Fruit fly (Drosophila melanogaster) whole organism, embryonic: Measurements from ENCODE around the gene Ubi-p63E.

Experiments used
- Ada2b ChIP-seq: fragments of 200-800 bp; sonication (Bioruptor generic); IDR thresholded peaks from 2 replicates; pipeline ENCODE4 v1.3.6; 2022; ENCODE audit warnings: missing biosample characterization, missing genetic modification characterization
- Antp ChIP-seq: fragments of 200-800 bp; sonication (Bioruptor generic); optimal IDR thresholded peaks from 3 replicates; lab custom pipeline; 2016; ENCODE audit warnings: missing biosample characterization, missing genetic modification characterization
- Atf-2 ChIP-seq: fragments of 200-800 bp; sonication (Bioruptor generic); optimal IDR thresholded peaks from 2 replicates; lab custom pipeline; 2016; ENCODE audit warnings: missing biosample characterization, missing genetic modification characterization
- Awh ChIP-seq: fragments of 200-800 bp; sonication (Bioruptor generic); IDR thresholded peaks from 2 replicates; pipeline ENCODE4, ENCODE4 v1.3.6; 2022; ENCODE audit warnings: missing biosample characterization, missing genetic modification characterization
- CG1024 ChIP-seq: fragments of 200-800 bp; sonication (Bioruptor generic); IDR thresholded peaks from 2 replicates; pipeline ENCODE4 v1.3.6; 2022; ENCODE audit warnings: missing biosample characterization, missing genetic modification characterization
- CG10366 ChIP-seq: fragments of 200-800 bp; sonication (Bioruptor generic); IDR thresholded peaks from 2 replicates; pipeline ENCODE4 v1.3.6; 2022; ENCODE audit warnings: missing biosample characterization, missing genetic modification characterization
- CG11093 ChIP-seq: fragments of 200-800 bp; sonication (Bioruptor generic); IDR thresholded peaks from 3 replicates; pipeline ENCODE4 v1.3.6; 2022; ENCODE audit warnings: missing biosample characterization, missing genetic modification characterization
- CG14050 ChIP-seq: fragments of 200-800 bp; sonication (Bioruptor generic); IDR thresholded peaks from 3 replicates; pipeline ENCODE4 v1.3.6; 2022; ENCODE audit warnings: missing biosample characterization, missing genetic modification characterization
- CG15696 ChIP-seq: fragments of 200-800 bp; sonication (Bioruptor generic); optimal IDR thresholded peaks from 2 replicates; lab custom pipeline; 2019; ENCODE audit warnings: missing biosample characterization, mild to moderate bottlenecking, missing genetic modification characterization, moderate library complexity
- CG16813 ChIP-seq: fragments of 200-800 bp; sonication (Bioruptor generic); IDR thresholded peaks from 3 replicates; pipeline ENCODE4 v1.3.6; 2022; ENCODE audit warnings: missing biosample characterization, missing genetic modification characterization; ENCODE audit not compliant: partially characterized antibody
- CG18619 ChIP-seq: fragments of 200-800 bp; sonication (Bioruptor generic); optimal IDR thresholded peaks from 3 replicates; lab custom pipeline; 2017; ENCODE audit warnings: missing biosample characterization, mild to moderate bottlenecking, missing genetic modification characterization
- CG2120 ChIP-seq: fragments of 200-800 bp; sonication (Bioruptor generic); optimal IDR thresholded peaks from 3 replicates; lab custom pipeline; 2016; ENCODE audit warnings: missing biosample characterization, missing genetic modification characterization
- CG2129 ChIP-seq: fragments of 200-800 bp; sonication (Bioruptor generic); IDR thresholded peaks from 2 replicates; pipeline ENCODE4 v1.3.6; 2022; ENCODE audit warnings: missing biosample characterization, missing genetic modification characterization; ENCODE audit not compliant: partially characterized antibody
- CG2199 ChIP-seq: fragments of 200-800 bp; sonication (Bioruptor generic); IDR thresholded peaks from 3 replicates; pipeline ENCODE4 v1.3.6; 2022; ENCODE audit warnings: missing biosample characterization, missing genetic modification characterization
- CG2678 ChIP-seq: fragments of 200-800 bp; sonication (Bioruptor generic); optimal IDR thresholded peaks from 3 replicates; lab custom pipeline; 2019; ENCODE audit warnings: missing biosample characterization, mild to moderate bottlenecking, missing genetic modification characterization, moderate library complexity
- CG2875 ChIP-seq: fragments of 200-800 bp; sonication (Bioruptor generic); optimal IDR thresholded peaks from 2 replicates; lab custom pipeline; 2017; ENCODE audit warnings: missing biosample characterization, mild to moderate bottlenecking, missing genetic modification characterization, missing genetic modification reagents
- CG2889 ChIP-seq: fragments of 200-800 bp; sonication (Bioruptor generic); IDR thresholded peaks from 3 replicates; pipeline ENCODE4 v1.3.6; 2022; ENCODE audit warnings: missing biosample characterization, missing genetic modification characterization
- CG31224 ChIP-seq: fragments of 200-800 bp; sonication (Bioruptor generic); IDR thresholded peaks from 2 replicates; pipeline ENCODE4 v1.3.6; 2022; ENCODE audit warnings: missing biosample characterization, missing genetic modification characterization
- CG31441 ChIP-seq: fragments of 200-800 bp; sonication (Bioruptor generic); IDR thresholded peaks from 2 replicates; pipeline ENCODE4 v1.3.6; 2022; ENCODE audit warnings: missing biosample characterization, missing genetic modification characterization
- CG3407 ChIP-seq: fragments of 200-800 bp; sonication (Bioruptor generic); optimal IDR thresholded peaks from 2 replicates; lab custom pipeline; 2018; ENCODE audit warnings: missing biosample characterization, mild to moderate bottlenecking, missing genetic modification characterization
- CG3847 ChIP-seq: fragments of 200-800 bp; sonication (Bioruptor generic); IDR thresholded peaks from 2 replicates; pipeline ENCODE4 v1.3.6; 2022; ENCODE audit warnings: missing biosample characterization, missing genetic modification characterization
- CG5180 ChIP-seq: fragments of 200-800 bp; sonication (Bioruptor generic); optimal IDR thresholded peaks from 3 replicates; lab custom pipeline; 2017; ENCODE audit warnings: missing biosample characterization, missing genetic modification characterization, mild to moderate bottlenecking, moderate library complexity, missing genetic modification reagents
- CG6254 ChIP-seq: fragments of 200-800 bp; sonication (Bioruptor generic); optimal IDR thresholded peaks from 3 replicates; lab custom pipeline; 2017; ENCODE audit warnings: mild to moderate bottlenecking, missing biosample characterization, missing genetic modification reagents, missing genetic modification characterization
- CG6813 ChIP-seq: fragments of 200-800 bp; sonication (Bioruptor generic); optimal IDR thresholded peaks from 2 replicates; lab custom pipeline; 2017; ENCODE audit warnings: missing biosample characterization, missing genetic modification characterization, mild to moderate bottlenecking, moderate library complexity, missing genetic modification reagents
- CG7963 ChIP-seq: fragments of 200-800 bp; sonication (Bioruptor generic); IDR thresholded peaks from 3 replicates; pipeline ENCODE4 v1.3.6; 2022; ENCODE audit warnings: missing biosample characterization, missing genetic modification characterization; ENCODE audit not compliant: partially characterized antibody
- CG8388 ChIP-seq: fragments of 200-800 bp; sonication (Bioruptor generic); optimal IDR thresholded peaks from 2 replicates; lab custom pipeline; 2019; ENCODE audit warnings: missing biosample characterization, mild to moderate bottlenecking, missing genetic modification characterization, moderate library complexity
- CG8765 ChIP-seq: fragments of 200-800 bp; sonication (Bioruptor generic); IDR thresholded peaks from 2 replicates; pipeline ENCODE4 v1.3.6; 2022; ENCODE audit warnings: missing biosample characterization, missing genetic modification characterization
- Camta ChIP-seq: fragments of 200-800 bp; sonication (Bioruptor generic); optimal IDR thresholded peaks from 2 replicates; lab custom pipeline; 2016; ENCODE audit warnings: missing biosample characterization, missing genetic modification characterization
- Dref ChIP-seq: fragments of 200-800 bp; sonication (Bioruptor generic); IDR thresholded peaks from 2 replicates; pipeline ENCODE4 v1.3.6; 2022; ENCODE audit warnings: missing biosample characterization, missing genetic modification characterization
- Hsf ChIP-seq: fragments of 200-800 bp; sonication (Bioruptor generic); optimal IDR thresholded peaks from 3 replicates; lab custom pipeline; 2016; ENCODE audit warnings: missing biosample characterization, missing genetic modification characterization
- Med ChIP-seq: fragments of 200-800 bp; sonication (Bioruptor generic); peaks from one replicate; lab custom pipeline; 2016; ENCODE audit warnings: missing biosample characterization, missing genetic modification characterization, mild to moderate bottlenecking, inconsistent platforms, moderate library complexity
- Oli ChIP-seq: fragments of 200-800 bp; sonication (Bioruptor generic); optimal IDR thresholded peaks from 2 replicates; lab custom pipeline; 2018; ENCODE audit warnings: missing biosample characterization, mild to moderate bottlenecking, missing genetic modification characterization, moderate library complexity
- Ravus ChIP-seq: fragments of 200-800 bp; sonication (Bioruptor generic); IDR thresholded peaks from 2 replicates; pipeline ENCODE4 v1.3.6; 2022; ENCODE audit warnings: missing biosample characterization, missing genetic modification characterization
- bigmax ChIP-seq: fragments of 200-800 bp; sonication (Bioruptor generic); optimal IDR thresholded peaks from 2 replicates; lab custom pipeline; 2018; ENCODE audit warnings: missing biosample characterization, mild to moderate bottlenecking, missing genetic modification characterization
- br ChIP-seq: fragments of >200 bp; optimal IDR thresholded peaks from 2 replicates; lab custom pipeline; 2017
- cato ChIP-seq: fragments of 200-800 bp; sonication (Bioruptor generic); optimal IDR thresholded peaks from 2 replicates; lab custom pipeline; 2016; ENCODE audit warnings: missing biosample characterization, missing genetic modification characterization, borderline replicate concordance
- fd3F ChIP-seq: fragments of 200-800 bp; sonication (Bioruptor generic); optimal IDR thresholded peaks from 2 replicates; lab custom pipeline; 2018; ENCODE audit warnings: missing biosample characterization, mild to moderate bottlenecking, missing genetic modification characterization, moderate library complexity
- fu2 ChIP-seq: fragments of 200-800 bp; sonication (Bioruptor generic); optimal IDR thresholded peaks from 2 replicates; lab custom pipeline; 2016; ENCODE audit warnings: missing biosample characterization, missing genetic modification characterization
- grn ChIP-seq: fragments of 200-800 bp; sonication (Bioruptor generic); optimal IDR thresholded peaks from 3 replicates; lab custom pipeline; 2017; ENCODE audit warnings: missing biosample characterization, missing genetic modification characterization
- hb ChIP-seq: fragments of 200-800 bp; sonication (Bioruptor generic); IDR thresholded peaks from 3 replicates; pipeline ENCODE4 v1.3.6; 2022; ENCODE audit warnings: missing biosample characterization, missing genetic modification characterization; ENCODE audit not compliant: partially characterized antibody
- kah ChIP-seq: fragments of 200-800 bp; sonication (Bioruptor generic); optimal IDR thresholded peaks from 2 replicates; lab custom pipeline; 2018; ENCODE audit warnings: missing biosample characterization, mild to moderate bottlenecking, missing genetic modification characterization
- nerfin-2 ChIP-seq: fragments of 200-800 bp; sonication (Bioruptor generic); IDR thresholded peaks from 2 replicates; pipeline ENCODE4 v1.3.6; 2022; ENCODE audit warnings: missing biosample characterization, missing genetic modification characterization; ENCODE audit not compliant: partially characterized antibody
- org-1 ChIP-seq: fragments of 200-800 bp; sonication (Bioruptor generic); optimal IDR thresholded peaks from 2 replicates; lab custom pipeline; 2017; ENCODE audit warnings: missing biosample characterization, missing genetic modification characterization
- pfk ChIP-seq: fragments of 200-800 bp; sonication (Bioruptor generic); optimal IDR thresholded peaks from 2 replicates; lab custom pipeline; 2018; ENCODE audit warnings: missing biosample characterization, mild to moderate bottlenecking, missing genetic modification characterization, moderate library complexity
- ro ChIP-seq: fragments of 200-800 bp; sonication (Bioruptor generic); IDR thresholded peaks from 2 replicates; pipeline ENCODE4 v1.3.6; 2022; ENCODE audit warnings: missing biosample characterization, missing genetic modification characterization
- run ChIP-seq: fragments of 200-800 bp; sonication (Bioruptor generic); optimal IDR thresholded peaks from 3 replicates; lab custom pipeline; 2018; ENCODE audit warnings: missing biosample characterization, mild to moderate bottlenecking, missing genetic modification characterization
- tna ChIP-seq: fragments of 200-800 bp; sonication (Bioruptor generic); IDR thresholded peaks from 2 replicates; pipeline ENCODE4 v1.3.6; 2022; ENCODE audit warnings: missing biosample characterization, missing genetic modification characterization; ENCODE audit not compliant: partially characterized antibody
- tup ChIP-seq: fragments of 200-800 bp; sonication (Bioruptor generic); optimal IDR thresholded peaks from 2 replicates; lab custom pipeline; 2016; ENCODE audit warnings: missing biosample characterization, mild to moderate bottlenecking, missing genetic modification characterization, moderate library complexity

The Ubi-p63E gene

DNA sequence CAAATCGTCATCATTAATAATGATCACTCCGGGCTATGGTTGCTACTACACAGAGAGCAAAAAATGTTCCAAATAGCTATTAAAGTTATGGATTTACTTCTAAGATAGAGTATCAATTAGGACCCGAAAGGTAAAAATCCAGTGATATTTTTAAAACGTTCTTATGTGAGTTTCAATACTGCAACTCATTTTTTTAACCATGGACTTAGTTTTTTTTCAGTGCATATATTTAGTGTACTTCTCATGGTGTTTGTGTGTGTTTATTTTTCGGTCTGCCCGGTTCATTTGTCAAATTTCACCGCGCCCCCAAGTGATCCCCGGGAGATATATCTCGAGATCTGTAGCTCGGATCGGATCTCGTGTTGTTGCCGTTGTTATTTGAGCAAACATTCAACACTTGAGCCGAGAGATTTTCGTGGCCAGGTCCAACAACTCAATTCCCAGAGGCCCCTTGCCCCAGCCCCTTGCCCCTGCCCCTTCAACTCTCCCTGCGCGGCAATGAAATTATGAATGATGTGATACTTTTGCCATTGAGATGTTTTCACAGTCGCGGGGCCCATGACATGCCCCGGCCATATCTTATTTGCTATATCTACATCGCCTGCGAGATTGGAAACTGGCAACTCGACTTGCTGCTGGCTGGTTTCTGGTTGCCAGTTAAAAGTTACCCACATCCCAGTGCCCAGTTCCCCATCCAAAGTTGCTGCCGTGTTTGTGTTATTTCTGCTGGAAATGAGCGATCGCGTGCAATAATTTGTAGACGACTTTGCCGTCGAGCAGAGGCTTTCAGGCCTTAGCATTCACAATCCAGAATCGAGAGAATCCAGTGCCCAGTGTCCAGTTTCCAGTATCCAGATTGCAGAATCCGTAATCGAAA, 40.2 kb downstream of the Ubi-p63E start (continued):
- TF ChIP-seq CG7963 = no peak
- no peak for TF ChIP-seq CG5180 (GFP tag; lab: Kevin White, UChicago)
- no peak for TF ChIP-seq CG2889 (GFP tag; lab: Robert Waterston, UW)
- TF ChIP-seq Antp (GFP tag; lab: Kevin White, UChicago) = no peak
- TF ChIP-seq CG6254 = peak; percentile 63
- TF ChIP-seq kah (GFP tag; lab: Kevin White, UChicago) = no peak
- peak; percentile 61; the same call in 1 of the 2 replicates for TF ChIP-seq CG1024
- TF ChIP-seq CG2129 = no peak
- peak; percentile 63 for TF ChIP-seq CG6813 (GFP tag; lab: Kevin White, UChicago)
- TF ChIP-seq CG10366 (GFP tag; lab: Robert Waterston, UW) = peak; percentile 43; the same call in 1 of the 2 replicates
- no peak; the same call in 2 of the 3 replicates for TF ChIP-seq CG14050 (GFP tag; lab: Robert Waterston, UW)
- peak; percentile 73 for TF ChIP-seq CG2678 (tag; lab: Kevin White, UChicago)
- peak; percentile 22 for TF ChIP-seq CG8765
- no peak for TF ChIP-seq run
- TF ChIP-seq Ravus (GFP tag; lab: Robert Waterston, UW) = no peak
- no peak for TF ChIP-seq hb (GFP tag; lab: Robert Waterston, UW)
- TF ChIP-seq CG16813 (GFP tag; lab: Robert Waterston, UW) = no peak
- no peak for TF ChIP-seq tna
- TF ChIP-seq CG2199 (GFP tag; lab: Robert Waterston, UW) = no peak
- TF ChIP-seq Camta (GFP tag; lab: Kevin White, UChicago) = peak; percentile 49
- peak; percentile 27 for TF ChIP-seq CG2120 (GFP tag; lab: Kevin White, UChicago)
- peak; percentile 92 for TF ChIP-seq Med (GFP tag; lab: Kevin White, UChicago)
- peak; percentile 85 for TF ChIP-seq CG15696 (tag; lab: Kevin White, UChicago)
- no peak for TF ChIP-seq bigmax
- peak; percentile 45 for TF ChIP-seq Ada2b (GFP tag; lab: Robert Waterston, UW)
- peak; percentile 81 for TF ChIP-seq grn (GFP tag; lab: Kevin White, UChicago)
- TF ChIP-seq Oli (tag; lab: Kevin White, UChicago) = peak; percentile 78
- peak; percentile 77 for TF ChIP-seq Hsf (GFP tag; lab: Kevin White, UChicago)
- peak; percentile 84 for TF ChIP-seq CG31441 (GFP tag; lab: Robert Waterston, UW)
- peak; percentile 3 for TF ChIP-seq tup (GFP tag; lab: Kevin White, UChicago)
- peak; percentile 7 for TF ChIP-seq fu2 (GFP tag; lab: Kevin White, UChicago)
- peak; percentile 52 for TF ChIP-seq CG8388 (GFP tag; lab: Kevin White, UChicago)
- TF ChIP-seq CG11093 = 0 out of 3 replicates have a peak, but pooled peaks have one; percentile 28
- TF ChIP-seq nerfin-2 (GFP tag; lab: Robert Waterston, UW) = no peak
- TF ChIP-seq br (lab: Kevin White, UChicago) = no peak
- TF ChIP-seq Atf-2 (GFP tag; lab: Kevin White, UChicago) = peak; percentile 71
- no peak for TF ChIP-seq ro (GFP tag; lab: Robert Waterston, UW)
- peak; percentile 43 for TF ChIP-seq CG18619 (GFP tag; lab: Kevin White, UChicago)
- TF ChIP-seq pfk (GFP tag; lab: Kevin White, UChicago) = no peak
- TF ChIP-seq Dref (GFP tag; lab: Robert Waterston, UW) = no peak
- no peak for TF ChIP-seq CG31224 (GFP tag; lab: Robert Waterston, UW)
- TF ChIP-seq Awh (GFP tag; lab: Robert Waterston, UW) = peak; percentile 84
- TF ChIP-seq CG3847 = no peak
- peak; percentile 1 for TF ChIP-seq org-1 (GFP tag; lab: Kevin White, UChicago)
- TF ChIP-seq CG2875 = peak; percentile 22
- peak; percentile 8 for TF ChIP-seq CG3407 (GFP tag; lab: Kevin White, UChicago)
- peak; percentile 13 for TF ChIP-seq cato
- TF ChIP-seq fd3F (GFP tag; lab: Kevin White, UChicago) = no peak
